Worm (Caenorhabditis elegans) whole organism, L4/young adult: ENCODE measurements around the gene R03H10.11.

Source experiments
- W03F9.2 ChIP-seq: fragments of 150-350 bp; optimal IDR thresholded peaks from 2 replicates; lab custom pipeline; 2014; ENCODE audit warnings: missing biosample characterization, missing genetic modification characterization
- dao-5 ChIP-seq: sonication (generic microtip); optimal IDR thresholded peaks from 2 replicates; lab custom pipeline; 2016; ENCODE audit warnings: missing genotype, missing genetic modification characterization, moderate library complexity, missing compliant biosample characterization
- him-1 ChIP-seq: sonication (generic microtip); optimal IDR thresholded peaks from 2 replicates; lab custom pipeline; 2016; ENCODE audit warnings: missing genotype, missing genetic modification reagents, missing genetic modification characterization, missing compliant biosample characterization

Gene R03H10.11

DNA sequence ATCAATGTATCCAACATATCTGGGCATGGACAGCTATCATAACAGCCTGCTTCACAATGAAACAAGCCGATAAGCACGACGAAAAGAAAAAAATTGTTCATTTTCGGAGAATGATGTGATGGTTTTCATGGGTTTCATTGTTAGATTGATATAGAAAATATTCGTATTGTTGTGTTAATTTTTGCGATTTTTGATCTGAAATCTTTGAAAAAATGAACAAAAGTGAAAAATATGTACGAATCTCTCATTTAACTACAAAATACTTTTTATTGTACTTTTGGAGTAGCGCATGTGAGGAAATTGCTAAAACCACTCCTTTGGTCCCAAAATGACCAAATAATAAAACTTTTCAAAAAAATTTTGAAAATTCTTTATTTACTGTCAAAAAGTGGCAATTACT, 12.0 kb upstream of the R03H10.11 start, which contains the start of gene R03H10.5:
TSS of gene R03H10.5 (minus strand) at position 101 of the 400 bp plus-strand sequence.
- TF ChIP-seq him-1 (tag; lab: Kevin White, UChicago): no peak
- no peak for TF ChIP-seq W03F9.2 (tag; lab: Kevin White, UChicago)
- no peak for TF ChIP-seq dao-5

DNA sequence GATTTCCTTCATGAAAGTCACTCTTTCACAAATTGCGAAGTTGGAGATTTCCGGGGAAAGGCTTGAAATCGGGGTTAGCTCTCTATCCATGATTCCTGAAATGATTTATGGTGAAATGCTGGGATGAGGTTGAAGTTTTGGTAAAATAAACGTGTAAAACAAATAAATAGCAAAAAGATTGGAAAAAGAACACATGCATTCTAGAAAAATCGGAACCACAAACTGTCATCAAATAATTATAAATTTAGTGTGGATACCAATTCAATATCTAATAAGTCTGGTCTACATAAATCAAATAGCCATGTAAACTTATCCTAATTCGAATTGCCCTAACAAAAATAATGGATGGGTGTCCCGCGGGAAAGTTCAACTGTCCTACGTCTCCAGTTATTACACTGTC, 9.1 kb upstream of the R03H10.11 start, which contains the start of gene R03H10.6:
TSS of gene R03H10.6 (minus strand) at position 101 of the 400 bp plus-strand sequence.
- TF ChIP-seq dao-5 (no peak), him-1 (tag; lab: Kevin White, UChicago) (no peak), W03F9.2 (tag; lab: Kevin White, UChicago) (no peak)

DNA sequence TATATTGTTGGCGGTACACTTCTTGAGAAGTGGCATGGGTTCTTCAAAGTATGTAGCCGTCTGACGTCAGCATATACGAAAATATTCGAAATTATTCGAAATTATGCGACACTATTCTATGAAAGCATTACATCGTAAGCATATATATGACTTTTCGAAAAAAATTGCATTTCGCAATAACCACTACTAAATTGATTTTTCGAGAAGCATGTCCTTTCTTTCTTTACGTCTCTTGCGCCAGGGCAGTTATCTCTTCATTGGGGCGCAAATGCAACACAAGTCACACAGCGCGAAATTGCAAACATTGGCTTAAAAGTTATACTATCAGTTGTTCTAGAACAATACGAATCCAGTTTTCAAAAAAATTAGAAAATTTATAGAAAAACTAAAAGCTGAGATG, 8.6 kb upstream of the R03H10.11 start:
- TF ChIP-seq dao-5: no peak
- TF ChIP-seq W03F9.2 (tag; lab: Kevin White, UChicago): no peak
- no peak for TF ChIP-seq him-1 (tag; lab: Kevin White, UChicago)

DNA sequence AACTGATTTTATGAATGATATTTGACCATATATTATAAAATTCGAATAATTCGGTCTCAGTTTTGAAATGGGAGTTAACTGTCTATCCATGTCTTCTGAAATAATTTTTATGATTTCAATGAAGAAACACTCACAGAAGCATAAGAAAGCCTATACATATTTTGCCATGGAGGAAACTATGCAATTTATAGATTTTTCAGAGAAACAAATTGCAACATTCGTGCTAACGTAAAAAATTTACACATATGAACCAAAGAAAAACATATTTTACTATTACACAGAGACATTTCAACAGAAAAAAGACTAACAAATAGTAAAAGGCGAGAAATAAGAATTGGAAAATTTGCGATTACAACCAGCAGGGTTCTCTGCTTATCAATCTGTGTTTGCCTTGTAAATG, 3.6 kb upstream of the R03H10.11 start, which contains the start of gene R03H10.7:
TSS of gene R03H10.7 (minus strand) at position 101 of the 400 bp plus-strand sequence.
- TF ChIP-seq W03F9.2 (tag; lab: Kevin White, UChicago) (no peak), him-1 (tag; lab: Kevin White, UChicago) (no peak), dao-5 (no peak)

DNA sequence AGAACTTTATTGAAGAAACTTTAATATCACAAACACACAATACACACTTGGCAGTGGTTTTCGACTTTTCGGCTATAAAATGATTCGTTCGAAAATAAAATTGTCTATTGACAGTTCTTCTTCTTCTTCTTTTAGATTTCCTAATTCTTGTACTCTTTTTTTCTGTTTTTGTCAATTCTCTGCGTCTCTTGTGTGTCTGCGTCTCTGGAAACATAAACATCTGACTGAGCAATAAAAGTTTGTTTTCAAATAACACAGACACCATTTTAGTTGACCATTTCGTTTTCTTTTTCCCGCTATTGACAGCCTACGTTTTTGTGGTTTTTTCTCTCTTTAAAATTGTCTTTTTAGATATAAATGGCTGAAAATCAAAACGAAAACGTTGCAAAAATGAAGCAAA, 2.6 kb upstream of the R03H10.11 start, which contains the start of gene R03H10.1:
TSS of gene R03H10.1 (plus strand) at position 352 of the 400 bp plus-strand sequence.
- no peak for TF ChIP-seq dao-5
- TF ChIP-seq W03F9.2 (tag; lab: Kevin White, UChicago): no peak
- no peak for TF ChIP-seq him-1 (tag; lab: Kevin White, UChicago)

DNA sequence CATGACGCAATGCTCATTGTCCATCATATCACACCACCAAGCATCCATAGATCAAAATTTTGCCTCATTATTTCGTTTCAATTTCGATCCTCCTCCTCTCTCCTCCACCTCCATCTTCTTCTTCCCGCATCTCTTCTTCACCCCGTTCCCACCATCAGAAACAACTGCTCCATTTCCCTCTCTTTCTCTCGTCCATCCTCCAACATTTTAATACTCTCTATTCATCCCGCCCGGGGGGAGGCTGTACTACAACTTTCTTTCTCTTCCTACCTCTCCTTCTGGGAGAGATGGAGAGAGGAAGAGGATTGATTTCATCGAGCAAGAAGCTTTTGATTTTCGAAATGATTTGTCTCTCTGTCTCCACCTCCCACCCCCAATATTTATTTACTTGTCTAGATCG, 1.5 kb downstream of the R03H10.11 start:
- no peak for TF ChIP-seq W03F9.2 (tag; lab: Kevin White, UChicago)
- no peak for TF ChIP-seq dao-5
- no peak for TF ChIP-seq him-1 (tag; lab: Kevin White, UChicago)

DNA sequence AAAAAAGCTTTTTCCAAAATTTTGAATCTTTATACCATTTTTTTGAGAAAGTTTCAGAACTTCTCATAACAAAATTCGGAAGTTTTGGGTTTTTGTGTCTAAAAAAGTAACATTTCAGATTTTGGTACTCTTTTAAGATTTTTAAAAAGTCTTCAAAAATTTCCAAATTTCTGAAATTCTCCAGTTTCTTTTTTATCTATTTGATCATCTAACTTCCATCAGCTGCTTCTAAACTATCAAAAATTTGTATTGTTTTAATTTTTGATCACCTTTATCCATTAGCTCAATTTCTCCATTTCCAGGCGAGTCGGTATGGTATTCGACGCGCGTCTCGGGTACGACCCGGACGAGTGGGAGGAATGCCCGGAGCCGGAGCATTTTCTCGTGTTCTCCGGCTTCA, 3.9 kb downstream of the R03H10.11 start, which contains the start of gene cpna-1:
TSS of gene cpna-1 (plus strand) at position 301 of the 400 bp plus-strand sequence.
- no peak for TF ChIP-seq dao-5
- no peak for TF ChIP-seq W03F9.2 (tag; lab: Kevin White, UChicago)
- no peak for TF ChIP-seq him-1 (tag; lab: Kevin White, UChicago)

DNA sequence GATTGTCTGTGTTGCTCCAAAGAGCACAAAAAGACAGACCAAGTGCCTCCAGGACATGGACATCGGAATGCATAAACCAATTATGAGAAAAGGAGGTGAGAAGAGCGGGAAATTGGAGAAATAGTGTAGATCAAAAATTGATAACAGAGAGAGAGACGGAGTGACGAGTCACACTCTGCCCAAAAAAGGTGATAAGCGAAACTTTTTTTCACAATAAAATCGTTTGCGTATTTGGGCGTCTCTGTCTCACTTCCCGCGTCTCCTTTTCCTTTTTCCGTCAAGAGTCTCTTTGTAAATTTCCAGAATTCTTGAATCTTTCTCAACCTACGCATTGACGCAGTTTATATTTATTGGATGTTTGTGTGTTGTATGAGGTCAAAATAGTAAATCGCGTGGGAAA, 11.7 kb downstream of the R03H10.11 start, which contains the start of gene mth-2:
TSS of gene mth-2 (minus strand) at position 188 of the 400 bp plus-strand sequence.
- TF ChIP-seq W03F9.2 (tag; lab: Kevin White, UChicago): no peak
- TF ChIP-seq him-1 (tag; lab: Kevin White, UChicago): no peak
- TF ChIP-seq dao-5: no peak

DNA sequence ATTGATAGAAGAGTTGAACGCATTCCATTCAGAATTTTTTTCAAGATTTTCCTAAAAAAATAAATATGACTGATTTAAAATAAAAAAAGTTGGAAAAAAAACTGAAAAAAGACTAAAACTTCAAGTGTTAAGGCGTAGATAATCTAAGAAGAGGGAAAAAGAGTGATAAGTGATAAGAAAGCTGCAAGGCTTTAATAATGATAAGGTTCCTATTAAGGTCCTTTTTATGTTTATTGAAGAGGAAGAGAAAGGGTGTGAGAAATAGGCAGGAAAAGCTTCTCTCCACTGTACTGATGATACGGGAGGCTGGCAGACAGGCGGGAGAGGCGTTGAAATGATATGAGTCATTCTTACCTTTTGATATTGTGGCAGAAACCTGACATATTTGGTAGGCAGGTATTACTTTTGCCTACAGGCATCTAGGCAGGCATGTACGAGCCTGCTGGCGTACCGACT, 21.3 kb downstream of the R03H10.11 start, which contains the start of gene mth-1:
TSS of gene mth-1 (minus strand) at position 51 of the 456 bp plus-strand sequence.
- TF ChIP-seq him-1 (tag; lab: Kevin White, UChicago): no peak
- no peak for TF ChIP-seq W03F9.2 (tag; lab: Kevin White, UChicago)
- TF ChIP-seq dao-5: no peak

DNA sequence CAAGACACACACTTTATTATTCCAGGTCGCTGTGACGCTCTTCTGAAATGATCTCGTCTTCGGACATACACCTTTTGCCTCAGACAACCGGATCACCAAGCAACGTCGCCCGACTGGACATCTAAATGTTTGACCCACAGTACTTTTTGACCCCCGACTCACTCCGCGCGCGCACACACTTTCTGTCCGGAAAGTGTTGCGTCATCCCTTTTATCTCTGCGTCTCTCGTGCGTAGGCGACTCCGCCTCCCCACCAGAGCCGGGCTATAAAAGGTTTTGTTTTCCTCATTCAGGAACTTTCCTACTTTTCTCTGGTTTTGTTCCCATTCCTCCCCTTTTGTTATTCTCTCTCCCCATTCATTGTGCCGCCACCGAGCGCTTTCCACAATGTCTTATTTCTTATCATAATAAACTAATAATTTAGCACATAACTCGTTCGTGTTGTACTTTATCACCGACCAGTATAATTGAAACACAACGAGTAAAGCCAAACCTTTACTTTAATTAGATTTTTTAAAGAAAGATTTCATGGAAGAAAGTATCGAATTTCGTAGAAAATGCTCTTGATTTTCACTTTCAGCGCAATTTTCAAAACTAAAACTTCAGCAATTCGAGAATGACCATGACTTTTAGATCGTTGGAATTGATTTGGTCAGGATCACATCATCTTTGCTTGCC, 26.7 kb downstream of the R03H10.11 start, which contains the start of gene F31D5.6:
TSS of gene F31D5.6 (plus strand) at position 627 of the 677 bp plus-strand sequence.
- TF ChIP-seq dao-5 (no peak), him-1 (tag; lab: Kevin White, UChicago) (no peak), W03F9.2 (tag; lab: Kevin White, UChicago) (no peak)

DNA sequence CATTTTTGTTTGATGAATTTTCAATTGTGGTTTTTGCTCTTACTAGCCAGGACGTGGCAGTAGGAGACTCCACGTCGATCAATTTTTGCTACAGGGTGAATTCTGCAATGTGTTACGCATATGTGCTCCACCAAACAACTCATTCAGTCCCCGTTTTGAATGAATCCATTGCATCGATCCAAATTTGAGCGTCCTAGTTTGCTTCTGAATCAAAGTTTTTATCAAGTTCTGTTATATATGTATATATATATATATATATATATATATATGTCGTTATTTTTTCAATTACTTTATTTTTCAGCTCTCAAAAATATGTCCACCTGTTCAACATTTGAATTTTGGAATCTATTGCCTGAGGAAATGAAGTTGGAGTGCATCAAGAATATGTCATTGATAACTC, 28.6 kb downstream of the R03H10.11 start, which contains the start of gene F31D5.7:
TSS of gene F31D5.7 (plus strand) at position 301 of the 400 bp plus-strand sequence.
- TF ChIP-seq him-1 (tag; lab: Kevin White, UChicago): no peak
- no peak for TF ChIP-seq W03F9.2 (tag; lab: Kevin White, UChicago)
- TF ChIP-seq dao-5: no peak

DNA sequence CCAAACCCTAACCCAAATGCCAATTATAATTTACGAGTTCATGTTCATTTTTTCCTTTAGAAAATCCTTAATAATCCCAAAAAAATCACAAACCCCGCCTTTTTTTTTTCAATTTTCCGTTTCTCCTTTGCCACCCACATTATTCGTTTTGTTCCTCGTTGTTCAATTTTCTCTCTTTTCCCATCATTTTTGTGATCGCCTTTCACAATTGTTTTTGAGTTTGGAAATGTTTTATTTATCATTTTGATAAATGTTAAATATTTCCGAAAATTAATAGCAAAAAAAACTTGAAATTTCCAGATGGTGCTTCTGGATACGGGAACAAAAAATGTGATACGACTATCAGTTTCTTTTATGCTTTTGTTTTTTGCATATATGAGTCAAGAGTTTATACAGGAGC, 32.9 kb downstream of the R03H10.11 start, which contains the start of gene F31D5.2:
TSS of gene F31D5.2 (plus strand) at position 301 of the 400 bp plus-strand sequence.
- TF ChIP-seq W03F9.2 (tag; lab: Kevin White, UChicago) (no peak), dao-5 (no peak), him-1 (tag; lab: Kevin White, UChicago) (no peak)

DNA sequence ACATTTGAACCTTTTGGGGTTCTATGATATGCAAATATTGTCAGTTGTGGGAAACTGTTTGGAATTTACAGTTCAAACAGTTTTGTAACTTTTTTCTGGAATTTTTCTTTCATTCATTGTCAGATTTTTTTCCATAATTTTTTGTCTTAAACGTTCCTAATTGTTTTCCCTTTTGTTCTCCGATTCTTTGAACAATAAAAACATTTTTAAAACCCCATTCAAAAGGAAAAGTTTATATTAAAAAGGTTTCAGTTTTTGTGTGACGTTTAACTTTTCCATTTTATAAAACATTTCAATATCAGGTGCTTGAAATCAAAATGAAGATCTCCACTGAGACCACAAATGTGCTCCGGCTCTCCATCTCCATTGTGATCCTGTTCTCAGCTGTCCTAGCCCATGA, 36.6 kb downstream of the R03H10.11 start, which contains the start of gene F31D5.1:
TSS of gene F31D5.1 (plus strand) at position 301 of the 400 bp plus-strand sequence.
- TF ChIP-seq W03F9.2 (tag; lab: Kevin White, UChicago): no peak
- no peak for TF ChIP-seq dao-5
- TF ChIP-seq him-1 (tag; lab: Kevin White, UChicago): no peak

DNA sequence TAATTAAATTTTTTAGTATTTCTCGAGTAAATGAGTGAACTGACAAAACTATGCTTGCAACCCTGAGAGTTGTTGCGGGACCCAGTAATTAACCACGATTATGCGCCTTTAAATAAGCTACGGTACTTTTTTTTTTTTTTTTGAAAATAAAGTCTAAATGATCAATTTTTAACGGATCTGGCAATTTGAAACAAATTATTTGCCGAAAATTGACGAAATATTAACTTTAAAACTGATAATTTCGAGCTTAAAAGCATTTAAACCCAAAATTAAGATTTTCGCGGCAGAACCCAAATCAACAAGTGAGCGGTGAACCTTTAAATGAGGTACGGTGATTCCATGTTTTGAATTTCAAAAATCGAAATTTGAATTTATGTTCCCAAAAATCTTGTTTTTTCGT, 40.0 kb downstream of the R03H10.11 start:
- TF ChIP-seq W03F9.2 (tag; lab: Kevin White, UChicago): no peak
- TF ChIP-seq dao-5: no peak
- no peak for TF ChIP-seq him-1 (tag; lab: Kevin White, UChicago)
